Worm (Caenorhabditis elegans) whole organism, L3 larva: ENCODE data around the gene nhr-285.

ENCODE experiments used
- nhr-77 ChIP-seq: fragments of 150-350 bp; optimal IDR thresholded peaks from 2 replicates; lab custom pipeline; 2014; ENCODE audit warnings: missing biosample characterization, missing genetic modification characterization
- pqm-1 ChIP-seq: fragments of 150-350 bp; optimal IDR thresholded peaks from 2 replicates; lab custom pipeline; 2017; ENCODE audit warnings: missing biosample characterization, missing genetic modification characterization, inconsistent platforms
- ztf-4 ChIP-seq: fragments of 150-350 bp; optimal IDR thresholded peaks from 2 replicates; lab custom pipeline; 2014; ENCODE audit warnings: missing biosample characterization, missing genetic modification characterization

- TF ChIP-seq ztf-4 (tag; lab: Kevin White, UChicago) (no peak), pqm-1 (tag; lab: Kevin White, UChicago) (no peak), nhr-77 (tag; lab: Kevin White, UChicago) (no peak)
Observed at ce11 chrV:15752049-15752448, 27.0 kb downstream of the nhr-285 start, which contains the start of gene str-43.
